Worm (Caenorhabditis elegans): Measurements from ENCODE around the gene tag-65.

The tag-65 gene

DNA sequence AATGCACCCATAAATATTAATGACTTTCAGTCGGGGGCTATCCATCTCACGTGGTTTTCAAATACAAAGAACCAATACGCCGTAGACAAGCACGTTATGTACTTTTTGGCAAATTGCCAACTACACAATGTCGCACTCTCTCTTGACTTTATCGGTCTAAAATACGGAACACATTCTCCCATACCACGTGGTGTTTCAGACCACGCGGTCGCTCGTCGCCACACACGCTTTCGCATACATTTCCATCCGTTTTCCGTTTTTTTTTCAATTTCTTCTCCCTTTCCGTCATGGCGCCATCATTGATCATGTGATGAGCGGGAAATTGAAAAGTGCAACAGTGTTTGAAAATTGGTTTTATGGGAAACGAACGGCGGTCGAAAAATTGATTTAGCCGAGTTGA lies 19.8 kb downstream of the tag-65 start (continued):
- TF ChIP-seq F10B5.3 (tag; optimal IDR thresholded peaks at IDR 0.05) (no peak), F44E2.7 (GFP tag; IDR thresholded peaks at IDR 0.05) (no peak), nhr-111 (GFP tag; optimal IDR thresholded peaks at IDR 0.05) (no peak), zag-1 (tag; optimal IDR thresholded peaks at IDR 0.05) (no peak), dpl-1 (GFP tag; optimal IDR thresholded peaks at IDR 0.05) (peak; percentile 63), D1046.2 (GFP tag; IDR thresholded peaks at IDR 0.05) (peak; percentile 84), attf-4 (tag; optimal IDR thresholded peaks at IDR 0.05) (no peak), nhr-76 (tag; optimal IDR thresholded peaks at IDR 0.05) (peak; percentile 52), pha-4 (GFP tag; IDR thresholded peaks at IDR 0.05) (peak; percentile 68), pha-4 (tag; optimal IDR thresholded peaks at IDR 0.05) (no peak), saeg-2 (GFP tag; IDR thresholded peaks at IDR 0.05) (peak; percentile 93), madf-5 (GFP tag; IDR thresholded peaks at IDR 0.05) (peak in 1 of 2 experiments; percentile 41; a peak in 1 of 4 replicates), snpc-4 (tag; optimal IDR thresholded peaks at IDR 0.05) (no peak), T26A8.4 (GFP tag; IDR thresholded peaks at IDR 0.05) (peak; percentile 68), jun-1 (tag; optimal IDR thresholded peaks at IDR 0.05) (peak; percentile 71), mxl-2 (GFP tag; conservative IDR thresholded peaks at IDR 0.05) (no peak; the same call in 1 of the 2 replicates), lin-13 (GFP tag; optimal IDR thresholded peaks at IDR 0.05) (no peak), mdl-1 (tag; optimal IDR thresholded peaks at IDR 0.05) (peak; percentile 90 to 98), nhr-11 (tag; optimal IDR thresholded peaks at IDR 0.05) (peak; percentile 80), dve-1 (tag; optimal IDR thresholded peaks at IDR 0.05; ENCODE audit: insufficient read depth) (peak; percentile 95), nhr-41 (GFP tag; IDR thresholded peaks at IDR 0.05) (no peak), mxl-3 (GFP tag; optimal IDR thresholded peaks at IDR 0.05) (peak; percentile 99), lim-7 (GFP tag; IDR thresholded peaks at IDR 0.05) (no peak), skn-1 (tag; optimal IDR thresholded peaks at IDR 0.05) (no peak), F37D6.2 (tag; optimal IDR thresholded peaks at IDR 0.05) (peak; percentile 32), dmd-9 (GFP tag; IDR thresholded peaks at IDR 0.05) (peak; percentile 74), pqm-1 (tag; optimal IDR thresholded peaks at IDR 0.05) (peak; percentile 9), lin-1 (GFP tag; IDR thresholded peaks at IDR 0.05) (peak; percentile 93), mep-1 (tag; optimal IDR thresholded peaks at IDR 0.05) (peak; percentile 89), nhr-48 (tag; optimal IDR thresholded peaks at IDR 0.05) (peak; percentile 96), spr-3 (GFP tag; optimal IDR thresholded peaks at IDR 0.05) (peak; percentile 21), lin-29 (GFP tag; IDR thresholded peaks at IDR 0.05) (peak; percentile 37; the same call in 1 of the 2 replicates), hif-1 (tag; optimal IDR thresholded peaks at IDR 0.05) (peak; percentile 67 to 82), Y105C5A.15 (GFP tag; IDR thresholded peaks at IDR 0.05) (no peak), zfp-2 (tag; optimal IDR thresholded peaks at IDR 0.05) (no peak), sdz-12 (GFP tag; optimal IDR thresholded peaks at IDR 0.05) (peak; percentile 24), nhr-102 (tag; optimal IDR thresholded peaks at IDR 0.05) (peak; percentile 91), rbr-2 (tag; optimal IDR thresholded peaks at IDR 0.05) (peak; percentile 38), unc-39 (tag; optimal IDR thresholded peaks at IDR 0.05) (no peak), daf-16 (GFP tag; optimal IDR thresholded peaks at IDR 0.05) (no peak), daf-16 (tag; optimal IDR thresholded peaks at IDR 0.05) (peak; percentile 73), ctbp-1 (GFP tag; IDR thresholded peaks at IDR 0.05) (peak; percentile 71), dmd-6 (GFP tag; IDR thresholded peaks at IDR 0.05) (peak; percentile 99), ceh-20 (GFP tag; IDR thresholded peaks at IDR 0.05) (peak; percentile 92), hlh-30 (tag; optimal IDR thresholded peaks at IDR 0.05; ENCODE audit: insufficient read depth) (peak; percentile 99), aly-2 (tag; optimal IDR thresholded peaks at IDR 0.05) (no peak), ceh-82 (tag; optimal IDR thresholded peaks at IDR 0.05) (no peak), T20F7.1 (GFP tag; optimal IDR thresholded peaks at IDR 0.05) (peak; percentile 51), fos-1 (tag; optimal IDR thresholded peaks at IDR 0.05) (peak; percentile 69), nhr-25 (tag; optimal IDR thresholded peaks at IDR 0.05; ENCODE audit: borderline replicate concordance, insufficient read depth) (peak; percentile 21), daf-8 (GFP tag; IDR thresholded peaks at IDR 0.05) (no peak), nhr-77 (tag; optimal IDR thresholded peaks at IDR 0.05) (peak; percentile 81)

All from whole organism, L4 larva.